Fruit fly (Drosophila melanogaster) whole organism, larva: ENCODE data around the gene djl.

Source experiments
- noc ChIP-seq: fragments of 200-800 bp; sonication (Bioruptor generic); optimal IDR thresholded peaks from 3 replicates; lab custom pipeline; 2019; ENCODE audit warnings: missing biosample characterization, mild to moderate bottlenecking, missing genetic modification characterization, moderate library complexity

Gene djl

DNA sequence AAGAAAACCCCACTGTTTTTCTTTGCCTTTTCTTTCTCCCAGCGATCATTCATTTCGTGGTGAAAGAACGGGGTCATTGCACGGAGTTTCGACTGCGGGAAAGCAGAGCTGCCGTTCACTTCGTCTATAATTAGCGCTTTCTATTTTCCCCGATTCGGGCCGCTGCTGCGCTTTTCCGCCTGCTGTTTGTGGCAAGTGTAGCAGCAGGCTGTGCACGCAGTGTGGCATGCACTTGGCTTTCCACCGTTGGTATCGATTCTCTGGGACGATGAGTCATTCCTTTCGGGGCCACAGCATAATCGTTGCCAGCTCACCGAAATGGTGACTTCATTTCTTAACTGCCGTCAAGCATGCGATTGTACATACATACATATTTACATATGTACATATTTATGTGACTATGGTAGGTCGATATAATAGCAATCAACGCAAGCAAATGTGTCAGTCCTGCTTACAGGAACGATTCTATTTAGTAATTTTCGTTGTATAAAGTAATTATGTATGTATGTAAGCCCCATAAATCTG lies 28.3 kb downstream of the djl start:
- TF ChIP-seq noc (tag; lab: Kevin White, UChicago) = no peak

DNA sequence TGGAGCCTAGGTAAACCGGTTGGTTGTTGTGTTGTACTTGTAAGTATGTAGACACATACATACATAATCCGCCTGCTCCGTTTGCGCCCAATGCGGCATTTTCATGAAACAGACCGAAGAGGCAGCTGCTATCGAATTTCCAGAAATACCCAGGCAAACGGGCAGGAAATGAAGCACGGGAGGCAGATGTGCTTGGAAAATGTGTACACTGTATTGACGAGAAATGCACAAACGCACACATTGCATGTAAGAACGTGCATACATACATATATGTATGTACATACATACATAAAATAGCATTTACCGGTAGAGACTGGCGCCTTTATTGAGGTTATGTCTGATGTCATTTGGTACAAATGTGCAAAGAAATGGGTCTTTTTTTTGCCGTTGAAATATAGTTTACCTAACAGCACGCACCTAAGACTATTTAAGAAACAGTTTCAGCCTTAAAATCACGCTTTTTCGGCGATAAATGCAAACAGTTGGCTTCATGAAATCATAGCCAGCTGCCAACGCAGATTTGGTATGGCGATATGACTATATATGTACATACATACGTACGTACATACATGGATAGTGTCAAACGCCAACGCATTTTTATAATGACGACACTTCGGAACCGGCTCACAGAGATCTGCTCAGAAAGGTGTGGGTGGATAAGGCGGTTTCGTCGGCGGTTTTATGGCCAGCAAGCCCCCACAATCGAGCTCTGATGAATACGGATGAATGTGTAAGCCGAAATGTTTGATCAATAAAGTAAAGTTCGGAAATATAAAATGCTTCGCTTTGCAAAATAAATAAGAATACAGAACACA lies 29.2 kb downstream of the djl start:
- peak; percentile 18 for TF ChIP-seq noc (tag; lab: Kevin White, UChicago)

- TF ChIP-seq noc (tag; lab: Kevin White, UChicago) = no peak
Observed at dm6 chr3R:7090337-7090830, 29.8 kb downstream of the djl start.

DNA sequence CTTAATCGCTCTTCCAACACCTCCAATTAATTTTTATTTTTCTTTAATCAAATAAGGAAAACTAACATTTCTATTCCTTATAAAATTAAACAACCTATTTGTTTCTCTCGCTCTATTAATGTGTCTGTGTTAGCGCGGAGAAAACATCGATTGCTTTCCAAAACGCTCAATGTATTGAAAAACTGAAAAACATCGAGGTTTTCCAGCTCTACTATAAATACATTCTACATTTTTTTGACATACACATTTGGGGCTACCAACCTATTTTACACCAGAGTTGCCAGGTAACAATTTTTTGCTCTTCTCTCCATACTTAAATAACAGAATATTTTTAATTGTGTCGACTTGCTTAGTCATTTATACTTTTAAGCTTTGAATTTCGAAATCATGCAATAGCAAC lies 31.3 kb downstream of the djl start:
- no peak for TF ChIP-seq noc (tag; lab: Kevin White, UChicago)

- no peak for TF ChIP-seq noc (tag; lab: Kevin White, UChicago)
Observed at dm6 chr3R:7093592-7093991, 33.0 kb downstream of the djl start.

dm6 chr3R:7094368-7094767 lies 33.8 kb downstream of the djl start:
- TF ChIP-seq noc (tag; lab: Kevin White, UChicago) = no peak

DNA sequence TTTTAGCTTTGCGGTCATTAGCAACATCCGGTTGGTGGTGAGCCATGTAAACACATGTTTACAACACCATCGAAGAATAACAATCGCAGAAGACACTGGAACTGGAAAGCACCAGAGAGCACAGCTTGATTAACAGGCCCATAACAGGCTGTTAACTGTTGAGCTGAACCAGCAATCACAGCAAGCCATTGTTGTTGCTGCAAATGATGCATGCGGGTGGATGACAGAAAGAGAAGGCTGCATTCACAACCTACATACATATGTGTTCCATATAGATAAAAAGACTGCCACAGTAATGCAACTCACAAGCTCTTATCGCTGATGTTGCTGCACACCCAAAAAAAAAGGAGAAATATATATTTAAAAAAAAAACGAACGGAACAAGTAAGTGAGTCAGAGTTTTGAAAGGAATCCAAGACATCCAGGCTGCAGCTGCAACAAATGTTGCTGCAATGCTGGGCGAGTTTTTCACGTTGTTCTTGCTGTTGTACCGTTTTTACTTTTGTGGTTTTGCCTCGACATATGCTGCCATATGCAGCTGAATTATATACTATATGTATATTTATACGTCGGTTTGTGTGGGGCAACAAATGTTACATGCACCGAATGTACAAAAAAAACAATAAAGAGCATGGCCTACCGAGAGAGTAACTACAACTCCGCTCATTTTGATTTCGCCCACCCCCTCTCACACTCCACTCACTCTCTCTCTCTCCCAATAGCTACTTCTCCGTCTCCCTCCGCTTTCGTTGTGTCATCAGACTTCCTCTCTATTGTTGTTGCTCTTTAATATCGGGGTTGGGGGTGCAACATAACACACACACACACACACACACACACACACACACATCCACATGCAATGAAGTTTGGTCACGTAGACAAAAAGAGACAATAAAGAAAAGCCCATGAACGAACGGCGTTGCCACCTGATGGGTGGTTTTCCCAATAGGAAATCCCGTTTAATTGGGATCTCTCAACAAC lies 42.6 kb downstream of the djl start:
- no peak for TF ChIP-seq noc (tag; lab: Kevin White, UChicago)

DNA sequence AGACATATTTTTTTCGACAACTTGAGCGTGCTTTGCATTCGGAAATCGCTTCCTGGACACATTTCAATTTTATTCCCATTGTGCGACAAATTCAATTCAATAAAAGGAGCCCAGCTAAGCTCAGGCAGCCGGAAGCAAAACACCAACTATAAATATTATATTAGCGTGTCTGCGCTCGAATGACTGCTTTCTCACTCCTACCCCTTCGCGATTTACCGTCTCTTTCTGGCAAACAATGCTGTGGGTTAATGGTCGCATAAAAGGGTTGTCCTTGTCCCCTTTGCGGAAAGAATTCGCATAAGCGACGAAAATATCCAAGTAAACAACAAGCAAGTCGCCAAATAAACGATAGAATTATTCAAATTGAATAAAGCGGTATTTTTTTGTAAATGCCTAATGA lies 43.7 kb downstream of the djl start:
- no peak for TF ChIP-seq noc (tag; lab: Kevin White, UChicago)

DNA sequence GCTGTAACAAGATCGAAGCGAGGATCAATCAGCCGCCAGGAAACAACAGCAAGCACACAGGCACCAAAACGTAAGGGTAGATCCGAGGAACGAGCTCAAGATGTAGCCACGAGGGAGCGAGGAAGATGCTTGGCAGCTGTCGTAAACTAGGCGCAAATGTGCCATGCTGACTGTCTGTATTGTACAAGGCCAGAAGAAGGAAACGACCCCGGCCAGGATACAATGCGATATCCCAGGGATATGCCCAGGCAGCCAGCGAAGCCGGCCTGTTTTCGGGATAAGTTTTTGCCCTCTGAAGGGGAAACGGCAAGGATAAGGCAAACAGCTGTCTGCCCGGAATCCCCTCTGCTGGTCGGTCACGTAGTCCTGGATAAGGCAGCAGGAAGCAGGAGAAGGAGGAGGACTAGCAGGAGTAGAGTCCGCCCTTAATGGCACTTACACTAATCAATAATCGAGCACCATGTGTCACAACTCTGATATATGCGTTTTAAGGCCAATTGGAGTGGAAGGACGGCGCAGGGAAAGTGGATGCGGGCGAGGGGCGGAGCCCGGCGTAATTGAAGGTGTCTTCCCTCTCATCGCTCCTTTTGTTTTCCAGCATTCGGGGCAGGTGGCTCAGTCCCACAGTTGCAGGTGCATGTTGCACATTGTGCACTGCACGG lies 45.1 kb downstream of the djl start:
- no peak for TF ChIP-seq noc (tag; lab: Kevin White, UChicago)

DNA sequence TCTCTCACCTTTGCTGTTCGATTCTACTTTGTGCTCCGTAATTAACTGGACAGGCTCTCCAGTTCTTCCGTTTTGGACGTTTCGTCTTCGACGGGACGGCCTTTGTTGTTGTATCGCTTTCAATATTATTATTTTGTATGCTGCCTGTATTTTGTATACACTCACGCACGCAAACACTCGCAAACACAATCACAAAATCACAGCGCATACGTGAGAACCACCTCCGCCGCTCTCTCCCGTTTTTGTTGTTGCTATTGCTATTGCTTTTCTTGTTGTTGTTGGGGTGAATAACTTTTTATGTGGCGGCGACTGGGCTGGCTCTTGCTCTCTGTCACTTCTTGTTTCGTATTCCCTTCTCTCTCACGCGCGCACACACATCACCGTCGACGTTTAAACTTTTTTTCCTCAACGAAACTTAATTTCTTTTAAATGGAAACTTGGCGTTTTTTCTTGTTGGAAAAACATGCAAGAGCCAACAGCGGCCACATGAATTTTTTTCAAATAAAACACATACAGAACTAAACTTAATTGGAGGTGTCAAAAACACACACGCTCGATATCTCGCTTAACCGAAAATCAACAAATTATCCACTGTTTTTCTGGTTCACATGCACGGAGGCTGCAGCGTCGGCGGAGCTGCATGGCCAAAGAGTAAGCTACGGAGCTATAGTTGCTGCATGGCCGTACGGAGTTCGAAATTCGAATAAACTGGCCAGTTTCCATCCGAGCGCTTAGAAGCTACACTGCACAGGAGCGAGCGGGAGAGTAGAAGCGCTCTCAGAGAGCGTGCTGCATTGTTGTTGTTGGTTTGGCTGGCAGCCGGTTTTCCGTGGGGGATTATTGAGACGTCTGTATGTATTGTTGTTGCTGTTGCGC lies 47.4 kb downstream of the djl start:
- TF ChIP-seq noc (tag; lab: Kevin White, UChicago) = peak; percentile 58

DNA sequence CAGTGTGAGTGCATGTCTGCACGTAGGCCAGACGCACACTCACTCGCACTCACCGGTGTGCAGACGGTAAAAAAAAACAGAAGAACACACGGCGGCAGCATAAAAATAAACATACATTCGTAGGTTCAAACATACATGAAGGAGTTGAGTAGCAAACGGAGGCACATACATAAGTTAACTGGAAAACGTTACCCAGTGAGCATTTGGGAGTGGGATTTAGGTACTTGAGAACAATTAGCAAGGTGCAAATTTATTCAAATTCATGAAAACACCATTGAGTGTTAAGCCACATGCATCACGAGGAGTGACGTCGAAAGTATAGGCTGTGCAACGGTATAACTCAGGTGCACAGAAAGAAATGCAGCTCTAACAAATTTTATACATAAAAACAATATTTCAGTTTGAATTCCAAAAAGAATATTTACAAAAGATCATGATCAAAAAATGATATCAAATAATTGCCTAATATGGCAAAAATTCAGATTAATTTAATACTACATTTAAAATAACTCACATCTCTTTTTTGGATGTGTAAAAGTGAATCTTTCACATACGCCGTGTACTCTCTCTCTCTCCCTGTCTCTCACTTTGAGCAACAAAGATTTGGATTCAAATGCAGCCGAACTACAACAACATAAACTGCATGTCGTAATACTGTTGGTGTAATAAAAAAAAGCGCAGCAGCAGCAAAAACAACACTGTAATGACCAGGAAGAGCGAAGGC lies 48.2 kb downstream of the djl start:
- peak; percentile 5 for TF ChIP-seq noc (tag; lab: Kevin White, UChicago)

DNA sequence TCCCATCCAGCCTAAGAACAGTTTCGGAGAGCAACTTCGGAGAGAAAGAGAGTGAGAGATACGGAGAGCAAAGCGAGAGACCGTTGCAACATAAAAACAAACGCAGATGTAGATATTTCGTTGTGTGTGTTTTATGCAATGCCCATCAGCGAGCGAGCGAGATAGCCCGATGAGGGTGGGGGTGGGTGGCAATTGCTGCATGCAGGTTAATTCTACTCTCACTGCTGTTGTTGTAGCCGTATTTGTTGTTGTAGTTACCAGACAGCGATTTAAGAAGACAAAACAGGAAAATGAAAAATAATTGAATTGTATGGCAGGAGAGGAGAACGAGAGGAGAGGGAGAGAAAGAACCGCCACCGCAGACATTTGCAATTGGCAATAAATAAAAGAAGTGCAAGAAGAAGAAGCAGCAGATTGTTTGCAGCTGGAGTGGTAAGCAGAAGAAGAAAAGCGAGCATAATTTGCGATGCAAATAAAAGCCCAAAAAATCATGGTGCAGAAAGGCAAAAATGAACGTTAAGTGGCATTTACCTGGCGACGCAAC lies 49.3 kb downstream of the djl start:
- no peak for TF ChIP-seq noc (tag; lab: Kevin White, UChicago)

dm6 chr3R:7111206-7111858 lies 50.8 kb downstream of the djl start:
- TF ChIP-seq noc (tag; lab: Kevin White, UChicago) = no peak
